Worm (Caenorhabditis elegans) whole organism, L4 larva: ENCODE measurements around the gene str-108.

Source experiments
- F26F4.8 ChIP-seq: fragments of 200-800 bp; sonication (Bioruptor generic); conservative IDR thresholded peaks from 2 replicates; pipeline ENCODE4 v1.3.6; 2022; ENCODE audit warnings: missing genetic modification characterization, missing compliant biosample characterization
- F37D6.2 ChIP-seq: sonication (generic microtip); optimal IDR thresholded peaks from 2 replicates; lab custom pipeline; 2016; ENCODE audit warnings: mild to moderate bottlenecking, missing genetic modification characterization, missing compliant biosample characterization
- R02D3.7 ChIP-seq: fragments of 150-350 bp; sonication (generic microtip); optimal IDR thresholded peaks from 3 replicates; lab custom pipeline; 2014; ENCODE audit warnings: missing biosample characterization, missing genetic modification characterization
- T20F7.1 ChIP-seq: fragments of 200-800 bp; sonication (Bioruptor generic); optimal IDR thresholded peaks from 2 replicates; lab custom pipeline; 2018; ENCODE audit warnings: mild to moderate bottlenecking, missing genetic modification characterization, missing compliant biosample characterization
- T26A8.4 ChIP-seq: fragments of 200-800 bp; sonication (Bioruptor generic); IDR thresholded peaks from 2 replicates; pipeline ENCODE4 v1.3.6; 2022; ENCODE audit warnings: missing genetic modification characterization, missing compliant biosample characterization
- ceh-20 ChIP-seq: fragments of 200-800 bp; sonication (Bioruptor generic); IDR thresholded peaks from 2 replicates; pipeline ENCODE4 v1.3.6; 2022; ENCODE audit warnings: missing genetic modification reagents, missing genetic modification characterization, missing compliant biosample characterization
- ceh-82 ChIP-seq: sonication (generic microtip); optimal IDR thresholded peaks from 2 replicates; lab custom pipeline; 2017; ENCODE audit warnings: missing biosample characterization, missing genetic modification characterization
- ces-1 ChIP-seq: fragments of 150-350 bp; sonication (generic microtip); optimal IDR thresholded peaks from 4 replicates; lab custom pipeline; 2014; ENCODE audit warnings: missing biosample characterization, missing genetic modification reagents, missing genetic modification characterization
- daf-12 ChIP-seq: fragments of 150-350 bp; optimal IDR thresholded peaks from 2 replicates; lab custom pipeline; 2014; ENCODE audit warnings: missing biosample characterization, missing genetic modification reagents, missing genetic modification characterization
- daf-16 ChIP-seq, 3 experiments: sonication (generic microtip); optimal IDR thresholded peaks; 2 replicates each; lab custom pipeline; 2016 to 2017; ENCODE audit warnings: missing genetic modification characterization in 3 of 3, missing genetic modification reagents in 3 of 3, mild to moderate bottlenecking in 2 of 3, missing compliant biosample characterization in 2 of 3, missing biosample characterization in 1 of 3, moderate library complexity in 1 of 3
- daf-19 ChIP-seq: fragments of 200-800 bp; sonication (Bioruptor generic); conservative IDR thresholded peaks from 2 replicates; pipeline ENCODE4 v1.3.6; 2022; ENCODE audit warnings: missing genetic modification characterization, missing compliant biosample characterization
- dve-1 ChIP-seq: sonication (generic microtip); optimal IDR thresholded peaks from 2 replicates; lab custom pipeline; 2017; ENCODE audit warnings: antibody characterized with exemption, mild to moderate bottlenecking, missing genetic modification characterization, missing compliant biosample characterization; ENCODE audit not compliant: insufficient read depth
- egl-27 ChIP-seq: sonication (generic microtip); optimal IDR thresholded peaks from 3 replicates; lab custom pipeline; 2017; ENCODE audit warnings: missing biosample characterization, missing genetic modification reagents, missing genetic modification characterization
- egl-43 ChIP-seq: fragments of 200-800 bp; sonication (Bioruptor generic); IDR thresholded peaks from 2 replicates; pipeline ENCODE4 v1.3.6; 2022; ENCODE audit warnings: missing genetic modification reagents, missing genetic modification characterization, missing compliant biosample characterization
- gei-8 ChIP-seq: fragments of 200-800 bp; sonication (Bioruptor generic); optimal IDR thresholded peaks from 2 replicates; lab custom pipeline; 2018; ENCODE audit warnings: mild to moderate bottlenecking, missing genetic modification characterization, missing compliant biosample characterization
- hlh-30 ChIP-seq: sonication (generic microtip); optimal IDR thresholded peaks from 2 replicates; lab custom pipeline; 2017; ENCODE audit warnings: antibody characterized with exemption, mild to moderate bottlenecking, missing genetic modification characterization, missing compliant biosample characterization; ENCODE audit not compliant: insufficient read depth
- hmg-1.1 ChIP-seq: fragments of 200-800 bp; sonication (Bioruptor generic); IDR thresholded peaks from 2 replicates; pipeline ENCODE4 v1.3.6; 2022; ENCODE audit warnings: missing genetic modification reagents, missing genetic modification characterization, missing compliant biosample characterization
- lim-7 ChIP-seq: fragments of 200-800 bp; sonication (Bioruptor generic); IDR thresholded peaks from 2 replicates; pipeline ENCODE4 v1.3.6; 2022; ENCODE audit warnings: missing genetic modification characterization, missing compliant biosample characterization
- lin-29 ChIP-seq: fragments of 200-800 bp; sonication (Bioruptor generic); IDR thresholded peaks from 2 replicates; pipeline ENCODE4 v1.3.6; 2022; ENCODE audit warnings: missing genetic modification reagents, missing genetic modification characterization, missing compliant biosample characterization
- lin-39 ChIP-seq: fragments of 150-350 bp; optimal IDR thresholded peaks from 2 replicates; lab custom pipeline; 2014; ENCODE audit warnings: missing biosample characterization, missing genetic modification reagents, missing genetic modification characterization
- lsy-2 ChIP-seq, 2 experiments: fragments of 150-350 bp in 1 of 2; sonication (generic microtip) in 1 of 2; optimal IDR thresholded peaks; 2 replicates each; lab custom pipeline; 2014 to 2017; ENCODE audit warnings: missing biosample characterization in 2 of 2, missing genetic modification characterization in 2 of 2
- mes-2 ChIP-seq: sonication (generic microtip); optimal IDR thresholded peaks from 2 replicates; lab custom pipeline; 2016; ENCODE audit warnings: missing genotype, mild to moderate bottlenecking, missing genetic modification characterization, missing compliant biosample characterization; ENCODE audit not compliant: poor library complexity, severe bottlenecking
- mxl-3 ChIP-seq: fragments of 200-800 bp; sonication (Bioruptor generic); optimal IDR thresholded peaks from 2 replicates; lab custom pipeline; 2018; ENCODE audit warnings: mild to moderate bottlenecking, missing genetic modification characterization, missing compliant biosample characterization
- nhr-11 ChIP-seq: fragments of 150-350 bp; optimal IDR thresholded peaks from 2 replicates; lab custom pipeline; 2014; ENCODE audit warnings: missing biosample characterization, missing genetic modification characterization
- nhr-28 ChIP-seq: fragments of 150-350 bp; optimal IDR thresholded peaks from 2 replicates; lab custom pipeline; 2014; ENCODE audit warnings: missing biosample characterization, missing genetic modification characterization
- nhr-41 ChIP-seq: fragments of 200-800 bp; sonication (Bioruptor generic); IDR thresholded peaks from 2 replicates; pipeline ENCODE4 v1.3.6; 2022; ENCODE audit warnings: missing genetic modification reagents, missing genetic modification characterization, missing compliant biosample characterization
- php-3 ChIP-seq: fragments of 200-800 bp; sonication (Bioruptor generic); IDR thresholded peaks from 2 replicates; pipeline ENCODE4 v1.3.6; 2022; ENCODE audit warnings: missing genetic modification reagents, missing genetic modification characterization, missing compliant biosample characterization
- pqm-1 ChIP-seq: sonication (generic microtip); optimal IDR thresholded peaks from 2 replicates; lab custom pipeline; 2017; ENCODE audit warnings: missing biosample characterization, missing genetic modification characterization
- saeg-2 ChIP-seq: fragments of 200-800 bp; sonication (Bioruptor generic); IDR thresholded peaks from 2 replicates; pipeline ENCODE4 v1.3.6; 2022; ENCODE audit warnings: missing genetic modification reagents, missing genetic modification characterization, missing compliant biosample characterization
- spr-3 ChIP-seq: fragments of 200-800 bp; sonication (Bioruptor generic); optimal IDR thresholded peaks from 2 replicates; lab custom pipeline; 2018; ENCODE audit warnings: mild to moderate bottlenecking, missing genetic modification characterization, missing compliant biosample characterization
- unc-62 ChIP-seq, 3 experiments: fragments of 150-350 bp in 1 of 3; sonication (generic microtip); optimal IDR thresholded peaks in 2 of 3; peaks in 1 of 3; 1 replicate in 1 of 3; 2 replicates in 2 of 3; lab custom pipeline; 2014 to 2017; ENCODE audit warnings: missing biosample characterization in 3 of 3, missing genetic modification characterization in 3 of 3, missing genetic modification reagents in 3 of 3, missing genotype in 1 of 3
- vab-7 ChIP-seq: fragments of 200-800 bp; sonication (Bioruptor generic); IDR thresholded peaks from 2 replicates; pipeline ENCODE4 v1.3.6; 2022; ENCODE audit warnings: missing genetic modification reagents, missing genetic modification characterization, missing compliant biosample characterization
- zag-1 ChIP-seq: fragments of 150-350 bp; optimal IDR thresholded peaks from 2 replicates; lab custom pipeline; 2014; ENCODE audit warnings: missing biosample characterization, missing genetic modification characterization
- zfp-2 ChIP-seq: sonication (generic microtip); optimal IDR thresholded peaks from 2 replicates; lab custom pipeline; 2016; ENCODE audit warnings: mild to moderate bottlenecking, missing genetic modification characterization, missing compliant biosample characterization
- zip-11 ChIP-seq: fragments of 200-800 bp; sonication (Bioruptor generic); IDR thresholded peaks from 2 replicates; pipeline ENCODE4 v1.3.6; 2022; ENCODE audit warnings: missing genetic modification characterization, missing compliant biosample characterization
- zip-2 ChIP-seq: fragments of 150-350 bp; optimal IDR thresholded peaks from 2 replicates; lab custom pipeline; 2014; ENCODE audit warnings: missing biosample characterization, missing genetic modification characterization

str-108 gene

DNA sequence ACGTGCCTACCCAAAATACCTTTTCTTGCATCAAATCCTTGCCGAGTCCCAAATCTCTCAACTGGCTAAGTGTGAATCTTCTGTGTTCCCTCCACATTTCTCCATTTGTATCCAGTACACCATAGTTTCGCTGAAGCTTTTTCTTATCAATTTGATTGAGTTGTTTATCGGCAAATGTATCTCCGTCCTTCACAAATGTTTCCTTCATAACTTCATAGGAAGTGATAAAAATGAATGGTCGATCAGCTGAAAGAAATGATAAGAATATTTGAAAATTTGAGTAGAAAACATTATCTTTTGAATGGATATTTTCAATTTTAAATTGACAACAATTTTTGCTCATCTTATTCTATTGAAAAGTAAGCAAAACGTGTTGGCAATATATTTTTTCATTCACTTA, 9.2 kb downstream of the str-108 start:
- TF ChIP-seq php-3, result peak; percentile 44; the same call in 1 of the 2 replicates
- TF ChIP-seq pqm-1 (tag; lab: Kevin White, UChicago), result peak; percentile 59
- TF ChIP-seq daf-16 (GFP tag; optimal IDR thresholded peaks at IDR 0.05; lab: Kevin White, UChicago), result no peak
- peak; percentile 77 for TF ChIP-seq daf-16 (tag; optimal IDR thresholded peaks at IDR 0.05; lab: Kevin White, UChicago)
- no peak for TF ChIP-seq lim-7
- TF ChIP-seq nhr-28, result peak; percentile 58

DNA sequence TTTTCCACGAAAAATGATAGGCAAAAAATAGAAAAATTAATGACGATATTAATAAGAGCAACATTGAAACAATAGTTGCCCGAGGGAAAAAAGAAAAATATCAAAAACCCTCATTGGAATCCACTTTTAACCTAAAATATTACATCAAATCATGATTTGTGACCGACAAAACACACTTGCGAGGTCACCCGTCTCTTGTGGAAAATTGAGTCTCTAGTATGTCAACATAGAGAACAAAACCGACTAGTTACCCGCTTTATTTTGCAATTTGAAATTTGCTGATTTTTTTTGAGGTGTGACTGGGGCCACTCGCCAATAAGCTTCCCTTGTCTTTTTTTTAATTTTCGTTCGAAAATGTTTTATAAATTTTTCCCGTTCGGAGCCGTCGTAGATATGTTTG, 9.7 kb downstream of the str-108 start, which contains the start of gene cyp-33D1:
TSS of gene cyp-33D1 (minus strand) at position 101 of the 400 bp plus-strand sequence.
- TF ChIP-seq zfp-2 (tag; lab: Kevin White, UChicago), result no peak
- TF ChIP-seq, all 104 proteins: peak for 0

DNA sequence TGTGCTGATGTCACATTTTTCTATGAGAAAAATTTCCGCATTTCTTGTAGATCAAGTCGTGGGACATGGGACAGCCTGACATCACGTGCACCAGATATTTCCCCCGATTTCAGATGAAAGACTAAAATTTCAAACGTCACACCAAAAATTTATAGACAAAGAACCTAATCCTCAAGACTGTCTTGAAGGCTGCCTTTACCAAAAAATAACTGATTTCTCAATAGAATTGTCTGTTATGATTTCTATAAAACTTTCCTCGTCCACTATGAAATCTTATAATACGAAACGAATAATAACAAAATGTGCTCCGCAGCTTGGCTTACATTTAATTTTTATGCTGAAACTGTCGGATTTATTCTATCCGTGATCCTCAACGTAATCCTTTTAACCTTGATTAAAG, 14.3 kb downstream of the str-108 start, which contains the start of gene str-106:
TSS of gene str-106 (plus strand) at position 301 of the 400 bp plus-strand sequence.
- TF ChIP-seq daf-16 (GFP tag; optimal IDR thresholded peaks at IDR 0.05; lab: Kevin White, UChicago) (no peak), daf-16 (tag; optimal IDR thresholded peaks at IDR 0.05; lab: Kevin White, UChicago) (no peak), ces-1 (GFP tag; lab: Kevin White, UChicago) (no peak), unc-62 (GFP tag; optimal IDR thresholded peaks at IDR 0.05 in 1 of 2; lab: Kevin White, UChicago) (no peak), unc-62 (tag; optimal IDR thresholded peaks at IDR 0.05; lab: Kevin White, UChicago) (no peak), zip-2 (tag; lab: Kevin White, UChicago) (no peak), lin-29 (GFP tag; lab: Robert Waterston, UW) (no peak)

DNA sequence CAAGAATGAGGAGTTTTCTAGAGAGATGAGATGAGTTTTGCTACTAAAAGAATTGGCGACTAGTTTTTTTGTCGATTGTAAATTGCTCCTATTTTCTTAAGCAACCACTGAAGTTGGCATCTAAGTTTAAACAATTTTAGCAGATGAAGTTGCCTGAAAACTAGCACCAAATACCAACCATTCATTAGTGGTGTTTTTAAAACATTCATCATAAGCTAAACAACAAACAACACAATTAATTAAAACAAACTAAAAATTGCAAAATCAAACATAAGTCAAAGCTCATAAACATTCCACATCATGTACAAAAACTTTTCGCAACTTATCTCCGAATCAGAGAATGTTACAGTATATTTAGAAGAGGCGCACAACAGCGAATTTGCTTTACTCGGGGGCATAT, 16.1 kb downstream of the str-108 start, which contains the start of gene srz-13:
TSS of gene srz-13 (plus strand) at position 301 of the 400 bp plus-strand sequence.
- no peak for TF ChIP-seq F26F4.8
- no peak for TF ChIP-seq ceh-82 (tag; lab: Kevin White, UChicago)
- no peak for TF ChIP-seq daf-12 (tag; lab: Kevin White, UChicago)
- TF ChIP-seq daf-19, result no peak
- TF ChIP-seq lin-39 (tag; lab: Kevin White, UChicago), result no peak
- no peak for TF ChIP-seq saeg-2 (GFP tag; lab: Robert Waterston, UW)
- no peak for TF ChIP-seq gei-8 (GFP tag; lab: Kevin White, UChicago)
- no peak for TF ChIP-seq lsy-2 (tag; optimal IDR thresholded peaks at IDR 0.05; lab: Kevin White, UChicago)
- TF ChIP-seq ces-1 (GFP tag; lab: Kevin White, UChicago), result no peak
- TF ChIP-seq zip-11 (GFP tag; lab: Robert Waterston, UW), result no peak
- TF ChIP-seq zag-1 (tag; lab: Kevin White, UChicago), result no peak
- no peak for TF ChIP-seq lim-7
- no peak for TF ChIP-seq dve-1 (tag; lab: Kevin White, UChicago)
- no peak for TF ChIP-seq mxl-3 (GFP tag; lab: Kevin White, UChicago)

DNA sequence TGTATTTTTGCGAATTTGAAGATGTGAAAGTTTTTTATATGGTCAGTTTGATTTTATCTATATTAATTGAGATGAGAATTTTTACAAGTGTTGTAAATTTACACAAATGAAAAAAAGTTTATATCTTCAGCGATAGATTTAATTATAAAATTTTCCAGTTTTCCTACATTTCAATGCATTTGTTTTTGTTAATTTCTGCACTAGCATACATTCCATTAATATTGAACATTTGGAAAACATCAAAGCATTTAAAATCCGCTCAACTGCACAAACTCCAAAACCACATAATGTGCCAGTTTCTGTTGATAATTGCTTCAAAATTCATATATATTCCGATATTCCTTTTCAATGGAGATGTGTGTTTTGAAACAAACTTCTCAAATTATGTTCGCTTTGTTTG, 16.9 kb downstream of the str-108 start, which contains the start of gene srh-277:
TSS of gene srh-277 (plus strand) at position 301 of the 400 bp plus-strand sequence.
- TF ChIP-seq lin-39 (tag; lab: Kevin White, UChicago), result no peak
- TF ChIP-seq lin-29 (GFP tag; lab: Robert Waterston, UW), result no peak
- TF ChIP-seq F37D6.2 (tag; lab: Kevin White, UChicago), result no peak

DNA sequence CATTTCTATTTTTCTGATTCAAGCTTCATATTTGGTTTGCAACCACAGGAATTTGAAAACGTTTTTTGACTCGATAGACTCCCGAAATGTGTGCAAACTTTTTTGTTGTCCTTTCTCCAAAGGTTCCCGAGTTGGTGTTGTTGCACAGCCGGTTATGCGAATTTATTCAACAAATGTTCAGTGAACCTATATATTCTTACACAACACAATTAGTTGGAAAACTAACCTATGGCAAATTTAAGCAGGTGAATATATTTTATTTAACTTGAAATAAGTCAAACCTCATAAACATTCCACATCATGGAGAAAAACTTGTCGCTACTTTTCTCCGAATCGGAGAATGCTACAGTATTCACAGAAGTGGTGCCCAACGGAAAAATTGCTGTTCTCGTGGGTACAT, 17.3 kb downstream of the str-108 start, which contains the start of gene srz-14:
TSS of gene srz-14 (plus strand) at position 301 of the 400 bp plus-strand sequence.
- TF ChIP-seq egl-27 (tag; lab: Kevin White, UChicago) (no peak), ceh-82 (tag; lab: Kevin White, UChicago) (no peak), daf-12 (tag; lab: Kevin White, UChicago) (no peak), vab-7 (GFP tag; lab: Robert Waterston, UW) (no peak), dve-1 (tag; lab: Kevin White, UChicago) (no peak), hmg-1.1 (GFP tag; lab: Robert Waterston, UW) (no peak), mes-2 (tag; lab: Kevin White, UChicago) (no peak), nhr-11 (no peak), R02D3.7 (tag; lab: Kevin White, UChicago) (no peak), hlh-30 (tag; lab: Kevin White, UChicago) (no peak), zfp-2 (tag; lab: Kevin White, UChicago) (no peak), egl-43 (GFP tag; lab: Robert Waterston, UW) (no peak), T26A8.4 (GFP tag; lab: Robert Waterston, UW) (no peak), spr-3 (GFP tag; lab: Kevin White, UChicago) (no peak), T20F7.1 (no peak), nhr-41 (GFP tag; lab: Robert Waterston, UW) (no peak), ceh-20 (GFP tag; lab: Robert Waterston, UW) (no peak)
